Fruit fly (Drosophila melanogaster) whole organism, embryonic: ENCODE measurements around the gene CG17377.
A peak's percentile ranks its signal among the peaks of the same experiment; 100 is the strongest.

Experiments used
- CG13624 ChIP-seq: fragments of 200-800 bp; sonication (Bioruptor generic); optimal IDR thresholded peaks from 2 replicates; lab custom pipeline; 2016; ENCODE audit warnings: missing biosample characterization, missing genetic modification characterization
- CG14014 ChIP-seq: fragments of 200-800 bp; sonication (Bioruptor generic); IDR thresholded peaks from 2 replicates; pipeline ENCODE4 v1.3.6; 2022; ENCODE audit warnings: missing biosample characterization, missing genetic modification characterization
- CG15269 ChIP-seq: fragments of 200-800 bp; sonication (Bioruptor generic); optimal IDR thresholded peaks from 2 replicates; lab custom pipeline; 2018; ENCODE audit warnings: missing biosample characterization, mild to moderate bottlenecking, missing genetic modification characterization, moderate library complexity
- CG16813 ChIP-seq: fragments of 200-800 bp; sonication (Bioruptor generic); IDR thresholded peaks from 3 replicates; pipeline ENCODE4 v1.3.6; 2022; ENCODE audit warnings: missing biosample characterization, missing genetic modification characterization; ENCODE audit not compliant: partially characterized antibody
- CG18764 ChIP-seq: fragments of 200-800 bp; sonication (Bioruptor generic); optimal IDR thresholded peaks from 3 replicates; lab custom pipeline; 2016; ENCODE audit warnings: missing biosample characterization, missing genetic modification characterization
- CG2875 ChIP-seq: fragments of 200-800 bp; sonication (Bioruptor generic); optimal IDR thresholded peaks from 2 replicates; lab custom pipeline; 2017; ENCODE audit warnings: missing biosample characterization, mild to moderate bottlenecking, missing genetic modification characterization, missing genetic modification reagents
- CG42726 ChIP-seq: fragments of 200-800 bp; sonication (Bioruptor generic); IDR thresholded peaks from 2 replicates; pipeline ENCODE4 v1.3.6; 2022; ENCODE audit warnings: missing biosample characterization, missing genetic modification characterization; ENCODE audit not compliant: partially characterized antibody
- CG4424 ChIP-seq: fragments of 200-800 bp; sonication (Bioruptor generic); optimal IDR thresholded peaks from 3 replicates; lab custom pipeline; 2016; ENCODE audit warnings: missing biosample characterization, missing genetic modification characterization
- CG4707 ChIP-seq: fragments of 200-800 bp; sonication (Bioruptor generic); optimal IDR thresholded peaks from 2 replicates; lab custom pipeline; 2018; ENCODE audit warnings: missing biosample characterization, mild to moderate bottlenecking, missing genetic modification characterization, moderate library complexity
- CG6254 ChIP-seq: fragments of 200-800 bp; sonication (Bioruptor generic); optimal IDR thresholded peaks from 3 replicates; lab custom pipeline; 2017; ENCODE audit warnings: mild to moderate bottlenecking, missing biosample characterization, missing genetic modification reagents, missing genetic modification characterization
- CG7271 ChIP-seq: fragments of 200-800 bp; sonication (Bioruptor generic); optimal IDR thresholded peaks from 2 replicates; lab custom pipeline; 2018; ENCODE audit warnings: missing biosample characterization, mild to moderate bottlenecking, missing genetic modification characterization, moderate library complexity
- CG7839 ChIP-seq: fragments of 200-800 bp; sonication (Bioruptor generic); optimal IDR thresholded peaks from 3 replicates; lab custom pipeline; 2018; ENCODE audit warnings: missing biosample characterization, mild to moderate bottlenecking, missing genetic modification characterization, moderate library complexity
- CG7963 ChIP-seq: fragments of 200-800 bp; sonication (Bioruptor generic); IDR thresholded peaks from 3 replicates; pipeline ENCODE4 v1.3.6; 2022; ENCODE audit warnings: missing biosample characterization, missing genetic modification characterization; ENCODE audit not compliant: partially characterized antibody
- CG8290 ChIP-seq, 3 experiments: fragments of 200-800 bp; sonication (Bioruptor generic); optimal IDR thresholded peaks; 2 replicates each; lab custom pipeline; 2016 to 2019; ENCODE audit warnings: missing biosample characterization in 3 of 3, missing genetic modification characterization in 3 of 3, mild to moderate bottlenecking in 2 of 3, moderate library complexity in 1 of 3
- CG9876 ChIP-seq: fragments of 200-800 bp; sonication (Bioruptor generic); optimal IDR thresholded peaks from 2 replicates; lab custom pipeline; 2016; ENCODE audit warnings: missing biosample characterization, missing genetic modification characterization
- CTCF ChIP-seq: fragments of 200-800 bp; sonication (Bioruptor generic); optimal IDR thresholded peaks from 2 replicates; lab custom pipeline; 2017; ENCODE audit warnings: missing biosample characterization, mild to moderate bottlenecking, missing genetic modification characterization, moderate library complexity
- CoRest ChIP-seq: fragments of 200-800 bp; sonication (Bioruptor generic); optimal IDR thresholded peaks from 3 replicates; lab custom pipeline; 2018; ENCODE audit warnings: missing biosample characterization, mild to moderate bottlenecking, missing genetic modification characterization, moderate library complexity
- D19A ChIP-seq: fragments of 200-800 bp; optimal IDR thresholded peaks from 3 replicates; lab custom pipeline; 2019; ENCODE audit warnings: missing biosample characterization, mild to moderate bottlenecking, missing genetic modification characterization, moderate library complexity
- D19B ChIP-seq: fragments of 200-800 bp; sonication (Bioruptor generic); optimal IDR thresholded peaks from 2 replicates; lab custom pipeline; 2017; ENCODE audit warnings: missing biosample characterization, mild to moderate bottlenecking, missing genetic modification characterization
- Dbx ChIP-seq: fragments of 200-800 bp; sonication (Bioruptor generic); IDR thresholded peaks from 3 replicates; pipeline ENCODE4 v1.3.6; 2022; ENCODE audit warnings: missing biosample characterization, missing genetic modification characterization
- GATAe ChIP-seq: fragments of 200-800 bp; sonication (Bioruptor generic); conservative IDR thresholded peaks from 2 replicates; pipeline ENCODE4 v1.3.6; 2022; ENCODE audit warnings: missing biosample characterization, missing genetic modification characterization
- HLH4C ChIP-seq: fragments of 200-800 bp; sonication (Bioruptor generic); IDR thresholded peaks from 3 replicates; pipeline ENCODE4 v1.3.6; 2022; ENCODE audit warnings: missing biosample characterization, missing genetic modification characterization; ENCODE audit not compliant: partially characterized antibody
- Hmx ChIP-seq: fragments of 200-800 bp; sonication (Bioruptor generic); optimal IDR thresholded peaks from 2 replicates; lab custom pipeline; 2016; ENCODE audit warnings: missing biosample characterization, missing genetic modification characterization
- Opbp ChIP-seq: fragments of 200-800 bp; sonication (Bioruptor generic); IDR thresholded peaks from 3 replicates; pipeline ENCODE4 v1.3.6; 2022; ENCODE audit warnings: missing biosample characterization, missing genetic modification characterization; ENCODE audit not compliant: partially characterized antibody
- Pdp1 ChIP-seq, 2 experiments: fragments of 200-800 bp; sonication (Bioruptor generic); optimal IDR thresholded peaks; 3 replicates each; lab custom pipeline; 2016; ENCODE audit warnings: missing biosample characterization in 2 of 2, missing genetic modification characterization in 2 of 2, mild to moderate bottlenecking in 1 of 2, moderate library complexity in 1 of 2
- Rx ChIP-seq: fragments of 200-800 bp; sonication (Bioruptor generic); IDR thresholded peaks from 2 replicates; pipeline ENCODE4 v1.3.6; 2022; ENCODE audit warnings: missing biosample characterization, missing genetic modification characterization
- Sox102F ChIP-seq: fragments of 200-800 bp; sonication (Bioruptor generic); optimal IDR thresholded peaks from 2 replicates; lab custom pipeline; 2018; ENCODE audit warnings: missing biosample characterization, mild to moderate bottlenecking, missing genetic modification characterization, moderate library complexity
- Stat92E ChIP-seq, 3 experiments: fragments of >200 bp in 2 of 3; fragments of 200-800 bp in 1 of 3; sonication (Bioruptor generic) in 1 of 3; optimal IDR thresholded peaks; 2 replicates each; lab custom pipeline; 2017 to 2019; ENCODE audit warnings: missing biosample characterization in 3 of 3, missing genetic modification characterization in 3 of 3, mild to moderate bottlenecking in 1 of 3, moderate library complexity in 1 of 3
- TFAM ChIP-seq: fragments of 200-800 bp; sonication (Bioruptor generic); optimal IDR thresholded peaks from 2 replicates; lab custom pipeline; 2017; ENCODE audit warnings: missing biosample characterization, missing genetic modification characterization, inconsistent platforms
- Vsx1 ChIP-seq: fragments of 200-800 bp; sonication (Bioruptor generic); optimal IDR thresholded peaks from 2 replicates; lab custom pipeline; 2017; ENCODE audit warnings: missing biosample characterization, mild to moderate bottlenecking, missing genetic modification characterization, missing genetic modification reagents
- ab ChIP-seq: fragments of 200-800 bp; sonication (Bioruptor generic); optimal IDR thresholded peaks from 2 replicates; lab custom pipeline; 2016; ENCODE audit warnings: missing biosample characterization, missing genetic modification characterization
- amos ChIP-seq: fragments of 200-800 bp; sonication (Bioruptor generic); IDR thresholded peaks from 2 replicates; pipeline ENCODE4 v1.3.6; 2022; ENCODE audit warnings: missing biosample characterization, missing genetic modification characterization; ENCODE audit not compliant: partially characterized antibody
- bcd ChIP-seq: fragments of 200-800 bp; sonication (Bioruptor generic); optimal IDR thresholded peaks from 2 replicates; lab custom pipeline; 2017; ENCODE audit warnings: missing biosample characterization, mild to moderate bottlenecking, missing genetic modification characterization
- caup ChIP-seq: fragments of 200-800 bp; sonication (Bioruptor generic); optimal IDR thresholded peaks from 3 replicates; lab custom pipeline; 2017; ENCODE audit warnings: missing biosample characterization, mild to moderate bottlenecking, missing genetic modification characterization, moderate library complexity; ENCODE audit not compliant: severe bottlenecking
- chif ChIP-seq, 2 experiments: fragments of 200-800 bp; sonication (Bioruptor generic); optimal IDR thresholded peaks; 3 replicates each; lab custom pipeline; 2016; ENCODE audit warnings: missing biosample characterization in 2 of 2, missing genetic modification characterization in 2 of 2
- chinmo ChIP-seq: fragments of 200-800 bp; sonication (Bioruptor generic); IDR thresholded peaks from 4 replicates; pipeline ENCODE4 v1.3.6; 2022; ENCODE audit warnings: missing biosample characterization, missing genetic modification characterization; ENCODE audit not compliant: partially characterized antibody
- chn ChIP-seq: fragments of 200-800 bp; sonication (Bioruptor generic); optimal IDR thresholded peaks from 2 replicates; lab custom pipeline; 2016; ENCODE audit warnings: missing biosample characterization, missing genetic modification characterization
- ci ChIP-seq: fragments of 200-800 bp; sonication (Bioruptor generic); IDR thresholded peaks from 3 replicates; pipeline ENCODE4 v1.3.6; 2022; ENCODE audit warnings: missing biosample characterization, missing genetic modification characterization
- dimm ChIP-seq: fragments of 200-800 bp; sonication (Bioruptor generic); IDR thresholded peaks from 2 replicates; pipeline ENCODE4 v1.3.6; 2022; ENCODE audit warnings: missing biosample characterization, missing genetic modification characterization
- dmrt11E ChIP-seq: fragments of 200-800 bp; sonication (Bioruptor generic); optimal IDR thresholded peaks from 3 replicates; lab custom pipeline; 2018; ENCODE audit warnings: missing biosample characterization, mild to moderate bottlenecking, missing genetic modification characterization, moderate library complexity
- fru ChIP-seq: fragments of >200 bp; optimal IDR thresholded peaks from 2 replicates; lab custom pipeline; 2017
- gem ChIP-seq: fragments of 200-800 bp; sonication (Bioruptor generic); optimal IDR thresholded peaks from 2 replicates; lab custom pipeline; 2019; ENCODE audit warnings: missing biosample characterization, mild to moderate bottlenecking, missing genetic modification characterization, moderate library complexity
- hb ChIP-seq: fragments of 200-800 bp; sonication (Bioruptor generic); IDR thresholded peaks from 3 replicates; pipeline ENCODE4 v1.3.6; 2022; ENCODE audit warnings: missing biosample characterization, missing genetic modification characterization; ENCODE audit not compliant: partially characterized antibody
- kah ChIP-seq: fragments of 200-800 bp; sonication (Bioruptor generic); optimal IDR thresholded peaks from 2 replicates; lab custom pipeline; 2018; ENCODE audit warnings: missing biosample characterization, mild to moderate bottlenecking, missing genetic modification characterization
- psq ChIP-seq: fragments of 200-800 bp; sonication (Bioruptor generic); optimal IDR thresholded peaks from 2 replicates; lab custom pipeline; 2017; ENCODE audit warnings: missing biosample characterization, missing genetic modification characterization
- sisA ChIP-seq: fragments of 200-800 bp; sonication (Bioruptor generic); IDR thresholded peaks from 2 replicates; pipeline ENCODE4 v1.3.6; 2022; ENCODE audit warnings: missing biosample characterization, missing genetic modification characterization
- ttk ChIP-seq: fragments of 200-800 bp; sonication (Bioruptor generic); IDR thresholded peaks from 2 replicates; pipeline ENCODE4 v2.1.2; 2022; ENCODE audit warnings: missing biosample characterization, missing genetic modification characterization
- vfl ChIP-seq: fragments of 200-800 bp; sonication (Bioruptor generic); optimal IDR thresholded peaks from 2 replicates; lab custom pipeline; 2016; ENCODE audit warnings: missing biosample characterization, missing genetic modification characterization

The CG17377 gene

dm6 chr2L:6789358-6789757 lies 13.3 kb downstream of the CG17377 start (continued):
- TF ChIP-seq GATAe, result peak; percentile 57; the same call in 1 of the 2 replicates

DNA sequence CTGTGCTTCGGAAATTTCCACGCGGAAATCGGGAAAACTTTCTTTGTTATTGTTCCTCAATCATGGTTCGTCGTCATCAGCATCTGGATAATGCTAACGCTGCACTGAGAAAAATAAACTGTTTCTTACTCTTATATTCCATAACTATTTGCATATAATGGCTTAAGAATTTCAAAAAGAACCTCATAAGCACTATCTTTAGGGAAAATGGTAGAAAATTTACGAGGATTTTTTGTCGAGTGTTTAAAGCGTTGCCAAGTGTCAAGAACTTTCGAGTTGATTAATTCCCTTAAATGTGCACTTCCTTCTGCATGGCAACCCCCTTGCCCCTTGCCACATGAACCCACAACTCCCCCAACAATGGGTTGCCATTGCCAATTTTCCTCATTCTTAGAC lies 14.7 kb downstream of the CG17377 start:
- no peak for TF ChIP-seq amos (GFP tag; lab: Robert Waterston, UW)
- peak; percentile 35 for TF ChIP-seq CG7271 (tag; lab: Kevin White, UChicago)
- TF ChIP-seq kah (GFP tag; lab: Kevin White, UChicago), result no peak
- peak; percentile 66 for TF ChIP-seq CG6254
- TF ChIP-seq CG42726 (GFP tag; lab: Robert Waterston, UW), result no peak
- TF ChIP-seq CG18764 (GFP tag; lab: Kevin White, UChicago), result peak; percentile 57
- peak; percentile 46 to 81 for TF ChIP-seq chif (GFP tag; optimal IDR thresholded peaks at IDR 0.05; lab: Kevin White, UChicago)
- TF ChIP-seq TFAM, result no peak
- no peak for TF ChIP-seq Hmx
- no peak for TF ChIP-seq fru (lab: Kevin White, UChicago)
- no peak for TF ChIP-seq D19B (GFP tag; lab: Kevin White, UChicago)
- no peak for TF ChIP-seq chinmo
- peak; percentile 71 for TF ChIP-seq CG7839
- TF ChIP-seq CG9876 (GFP tag; lab: Kevin White, UChicago), result peak; percentile 4
- TF ChIP-seq Stat92E (GFP tag; optimal IDR thresholded peaks at IDR 0.05; lab: Kevin White, UChicago), result no peak
- TF ChIP-seq CG2875 (GFP tag; lab: Kevin White, UChicago), result peak; percentile 45
- TF ChIP-seq gem (tag; lab: Kevin White, UChicago), result peak; percentile 81
- TF ChIP-seq CTCF (GFP tag; lab: Kevin White, UChicago), result no peak
- peak; percentile 67 for TF ChIP-seq D19A (tag; lab: Kevin White, UChicago)
- peak; percentile 30 for TF ChIP-seq dmrt11E
- TF ChIP-seq vfl (GFP tag; lab: Kevin White, UChicago), result no peak
- no peak for TF ChIP-seq CG7963
- TF ChIP-seq CG13624 (GFP tag; lab: Kevin White, UChicago), result no peak
- no peak for TF ChIP-seq CG8290 (GFP tag; optimal IDR thresholded peaks at IDR 0.05; lab: Kevin White, UChicago)
- no peak for TF ChIP-seq CG8290 (tag; optimal IDR thresholded peaks at IDR 0.05; lab: Kevin White, UChicago)
- no peak for TF ChIP-seq hb
- TF ChIP-seq Dbx (GFP tag; lab: Robert Waterston, UW), result no peak
- peak; percentile 57 for TF ChIP-seq CoRest (tag; lab: Kevin White, UChicago)
- TF ChIP-seq Pdp1 (GFP tag; optimal IDR thresholded peaks at IDR 0.05; lab: Kevin White, UChicago), result peak; percentile 18 to 46
- no peak for TF ChIP-seq caup
- TF ChIP-seq ci, result peak; percentile 27; the same call in 1 of the 3 replicates
- TF ChIP-seq psq (GFP tag; lab: Kevin White, UChicago), result no peak
- peak; percentile 78 for TF ChIP-seq Sox102F (GFP tag; lab: Kevin White, UChicago)
- peak; percentile 54 for TF ChIP-seq CG4424 (GFP tag; lab: Kevin White, UChicago)
- TF ChIP-seq chn (GFP tag; lab: Kevin White, UChicago), result no peak
- peak; percentile 52 for TF ChIP-seq bcd (GFP tag; lab: Kevin White, UChicago)
- TF ChIP-seq CG14014 (GFP tag; lab: Robert Waterston, UW), result peak; percentile 67
- no peak for TF ChIP-seq Vsx1 (GFP tag; lab: Kevin White, UChicago)
- TF ChIP-seq Rx (GFP tag; lab: Robert Waterston, UW), result no peak
- TF ChIP-seq sisA (GFP tag; lab: Robert Waterston, UW), result peak; percentile 53
- TF ChIP-seq CG16813 (GFP tag; lab: Robert Waterston, UW), result no peak
- TF ChIP-seq dimm (GFP tag; lab: Robert Waterston, UW), result no peak
- TF ChIP-seq HLH4C (GFP tag; lab: Robert Waterston, UW), result no peak
- peak; percentile 14 for TF ChIP-seq ab (GFP tag; lab: Kevin White, UChicago)
- TF ChIP-seq CG4707 (GFP tag; lab: Kevin White, UChicago), result no peak
- no peak for TF ChIP-seq Opbp
- no peak for TF ChIP-seq ttk
- peak; percentile 11 for TF ChIP-seq CG15269 (tag; lab: Kevin White, UChicago)
